Worm (Caenorhabditis elegans) whole organism, early embryonic: ENCODE measurements around the gene F58G6.7.

Source experiments
- F13C5.2 ChIP-seq: sonication (generic microtip); optimal IDR thresholded peaks from 2 replicates; lab custom pipeline; 2017; ENCODE audit warnings: mild to moderate bottlenecking, missing genetic modification characterization, inconsistent platforms, missing compliant biosample characterization
- ama-1 ChIP-seq: fragments of 150-350 bp; optimal IDR thresholded peaks from 2 replicates; lab custom pipeline; 2014
- flt-1 ChIP-seq: fragments of 200-800 bp; sonication (Bioruptor generic); IDR thresholded peaks from 2 replicates; pipeline ENCODE4 v1.3.6; 2022; ENCODE audit warnings: missing genetic modification characterization, missing compliant biosample characterization
- tbx-11 ChIP-seq: fragments of 200-800 bp; sonication (Bioruptor generic); IDR thresholded peaks from 2 replicates; pipeline ENCODE4 v1.3.6; 2022; ENCODE audit warnings: missing genetic modification characterization, missing compliant biosample characterization
- tbx-37 ChIP-seq: fragments of 200-800 bp; sonication (Bioruptor generic); conservative IDR thresholded peaks from 2 replicates; pipeline ENCODE4 v1.3.6; 2022; ENCODE audit warnings: missing genetic modification reagents, missing genetic modification characterization, missing compliant biosample characterization
- tra-4 ChIP-seq: sonication (generic microtip); optimal IDR thresholded peaks from 2 replicates; lab custom pipeline; 2017; ENCODE audit warnings: missing genetic modification characterization, missing compliant biosample characterization

- TF ChIP-seq tra-4 (tag; lab: Kevin White, UChicago) (no peak), ama-1 (lab: Kevin White, UChicago) (no peak), tbx-11 (GFP tag; lab: Robert Waterston, UW) (no peak), F13C5.2 (tag; lab: Kevin White, UChicago) (no peak), tbx-37 (GFP tag; lab: Robert Waterston, UW) (no peak), flt-1 (GFP tag; lab: Robert Waterston, UW) (no peak)
Observed at ce11 chrIV:9627033-9627432, 27.1 kb upstream of the F58G6.7 start.
